Worm (Caenorhabditis elegans) whole organism, dauer: ENCODE measurements around the gene F58F12.4.

Source experiments
- unc-62 ChIP-seq: sonication (generic microtip); optimal IDR thresholded peaks from 2 replicates; lab custom pipeline; 2017; ENCODE audit warnings: missing biosample characterization, missing genetic modification reagents, missing genetic modification characterization

F58F12.4 gene

ce11 chrII:6360822-6361221, 25.7 kb upstream of the F58F12.4 start, which contains the start of gene K10B2.4:
Gene K10B2.4 (minus strand): TSS chrII:6360959.
- no peak for TF ChIP-seq unc-62

ce11 chrII:6365237-6365815, 21.2 kb upstream of the F58F12.4 start, which contains the start of the genes ani-2 and clec-88:
Gene ani-2 (minus strand): TSS chrII:6365367.
Gene clec-88 (plus strand): TSS chrII:6365722.
- TF ChIP-seq unc-62 = no peak

- no peak for TF ChIP-seq unc-62
Measured at ce11 chrII:6366696-6367095, 19.9 kb upstream of the F58F12.4 start, which contains the start of gene ctsa-4.1. Gene ctsa-4.1 (plus strand): TSS chrII:6366996.

ce11 chrII:6370110-6370509, 16.5 kb upstream of the F58F12.4 start:
- TF ChIP-seq unc-62 = no peak

ce11 chrII:6371003-6371402, 15.6 kb upstream of the F58F12.4 start, which contains the start of gene lin-23:
Gene lin-23 (plus strand): TSS chrII:6371303.
- no peak for TF ChIP-seq unc-62

- no peak for TF ChIP-seq unc-62
Measured at ce11 chrII:6373361-6373760, 13.2 kb upstream of the F58F12.4 start.

- TF ChIP-seq unc-62 = no peak
Measured at ce11 chrII:6374646-6375045, 11.9 kb upstream of the F58F12.4 start.

ce11 chrII:6376693-6377092, 9.9 kb upstream of the F58F12.4 start:
- TF ChIP-seq unc-62 = no peak

- no peak for TF ChIP-seq unc-62
Measured at ce11 chrII:6377381-6377948, 9.1 kb upstream of the F58F12.4 start.

ce11 chrII:6379038-6379563, 7.5 kb upstream of the F58F12.4 start:
- no peak for TF ChIP-seq unc-62

- TF ChIP-seq unc-62 = no peak
Measured at ce11 chrII:6380866-6381265, 5.7 kb upstream of the F58F12.4 start, which contains the start of gene F58F12.12. Gene F58F12.12 (plus strand): TSS chrII:6381166.

- no peak for TF ChIP-seq unc-62
Measured at ce11 chrII:6383183-6383695, 3.3 kb upstream of the F58F12.4 start, which contains the start of gene F58F12.1. Gene F58F12.1 (plus strand): TSS chrII:6383645.

- no peak for TF ChIP-seq unc-62
Measured at ce11 chrII:6387937-6388336, 1.4 kb downstream of the F58F12.4 start, which contains the start of gene F58F12.2. Gene F58F12.2 (minus strand): TSS chrII:6388037.

- TF ChIP-seq unc-62 = no peak
Measured at ce11 chrII:6391195-6391594, 4.6 kb downstream of the F58F12.4 start, which contains the start of gene F58F12.3. Gene F58F12.3 (minus strand): TSS chrII:6391295.

- no peak for TF ChIP-seq unc-62
Measured at ce11 chrII:6394037-6394436, 7.5 kb downstream of the F58F12.4 start.

ce11 chrII:6398406-6398805, 11.8 kb downstream of the F58F12.4 start, which contains the start of gene zig-10:
Gene zig-10 (plus strand): TSS chrII:6398706.
- no peak for TF ChIP-seq unc-62

- TF ChIP-seq unc-62 = no peak
Measured at ce11 chrII:6401649-6402048, 15.1 kb downstream of the F58F12.4 start, which contains the start of gene btb-2. Gene btb-2 (plus strand): TSS chrII:6401949.
